Fruit fly (Drosophila melanogaster) whole organism, prepupa: ENCODE results near the gene CG3032.

Source experiments
- Blimp-1 ChIP-seq: fragments of 200-800 bp; sonication (Bioruptor generic); optimal IDR thresholded peaks from 3 replicates; lab custom pipeline; 2017; ENCODE audit warnings: missing biosample characterization, missing genetic modification characterization, mild to moderate bottlenecking, moderate library complexity, missing genetic modification reagents
- CG10631 ChIP-seq: fragments of 200-800 bp; sonication (Bioruptor generic); optimal IDR thresholded peaks from 2 replicates; lab custom pipeline; 2016; ENCODE audit warnings: missing biosample characterization, missing genetic modification characterization
- CG10669 ChIP-seq: fragments of 200-800 bp; sonication (Bioruptor generic); optimal IDR thresholded peaks from 3 replicates; lab custom pipeline; 2018; ENCODE audit warnings: missing biosample characterization, mild to moderate bottlenecking, missing genetic modification characterization, moderate library complexity
- CG11294 ChIP-seq: fragments of 200-800 bp; sonication (Bioruptor generic); IDR thresholded peaks from 2 replicates; pipeline ENCODE4 v1.3.6; 2022; ENCODE audit warnings: missing biosample characterization, missing genetic modification characterization
- CG11762 ChIP-seq: fragments of 200-800 bp; sonication (Bioruptor generic); optimal IDR thresholded peaks from 3 replicates; lab custom pipeline; 2016; ENCODE audit warnings: missing biosample characterization, missing genetic modification characterization; ENCODE audit not compliant: insufficient read depth
- CG11902 ChIP-seq: fragments of 200-800 bp; sonication (Bioruptor generic); optimal IDR thresholded peaks from 3 replicates; lab custom pipeline; 2016; ENCODE audit warnings: missing biosample characterization, missing genetic modification characterization
- CG1621 ChIP-seq: fragments of 200-800 bp; sonication (Bioruptor generic); optimal IDR thresholded peaks from 3 replicates; lab custom pipeline; 2018; ENCODE audit warnings: missing biosample characterization, mild to moderate bottlenecking, missing genetic modification characterization
- CG16779 ChIP-seq: fragments of 200-800 bp; sonication (Bioruptor generic); optimal IDR thresholded peaks from 3 replicates; lab custom pipeline; 2017; ENCODE audit warnings: missing biosample characterization, mild to moderate bottlenecking, missing genetic modification characterization
- CG3032 ChIP-seq: fragments of 200-800 bp; optimal IDR thresholded peaks from 2 replicates; lab custom pipeline; 2019; ENCODE audit warnings: missing biosample characterization, mild to moderate bottlenecking, missing genetic modification characterization, moderate library complexity
- CG31627 ChIP-seq: fragments of 200-800 bp; sonication (Bioruptor generic); optimal IDR thresholded peaks from 3 replicates; lab custom pipeline; 2016; ENCODE audit warnings: missing biosample characterization, missing genetic modification characterization
- CG34406 ChIP-seq: fragments of 200-800 bp; sonication (Bioruptor generic); optimal IDR thresholded peaks from 3 replicates; lab custom pipeline; 2016; ENCODE audit warnings: missing biosample characterization, missing genetic modification characterization
- CG3919 ChIP-seq: fragments of 200-800 bp; sonication (Bioruptor generic); optimal IDR thresholded peaks from 3 replicates; lab custom pipeline; 2016; ENCODE audit warnings: missing biosample characterization, missing genetic modification characterization
- CG4318 ChIP-seq: fragments of 200-800 bp; sonication (Bioruptor generic); optimal IDR thresholded peaks from 3 replicates; lab custom pipeline; 2017; ENCODE audit warnings: missing biosample characterization, mild to moderate bottlenecking, missing genetic modification characterization
- CG6163 ChIP-seq: fragments of 200-800 bp; sonication (Bioruptor generic); IDR thresholded peaks from 3 replicates; pipeline ENCODE4 v1.3.6; 2022; ENCODE audit warnings: missing biosample characterization, missing genetic modification characterization
- CG6792 ChIP-seq: fragments of 200-800 bp; sonication (Bioruptor generic); optimal IDR thresholded peaks from 3 replicates; lab custom pipeline; 2016; ENCODE audit warnings: missing biosample characterization, missing genetic modification characterization
- CG6808 ChIP-seq: fragments of 200-800 bp; sonication (Bioruptor generic); optimal IDR thresholded peaks from 3 replicates; lab custom pipeline; 2017; ENCODE audit warnings: missing biosample characterization, missing genetic modification characterization, mild to moderate bottlenecking, moderate library complexity, missing genetic modification reagents
- CG6854 ChIP-seq: fragments of 200-800 bp; sonication (Bioruptor generic); optimal IDR thresholded peaks from 2 replicates; lab custom pipeline; 2017; ENCODE audit warnings: missing biosample characterization, mild to moderate bottlenecking, missing genetic modification characterization
- CG8319 ChIP-seq: fragments of 200-800 bp; sonication (Bioruptor generic); optimal IDR thresholded peaks from 3 replicates; lab custom pipeline; 2016; ENCODE audit warnings: missing biosample characterization, missing genetic modification characterization
- CG8632 ChIP-seq: fragments of 200-800 bp; sonication (Bioruptor generic); optimal IDR thresholded peaks from 3 replicates; lab custom pipeline; 2016; ENCODE audit warnings: missing biosample characterization, missing genetic modification characterization
- CG9139 ChIP-seq: fragments of 200-800 bp; sonication (Bioruptor generic); optimal IDR thresholded peaks from 3 replicates; lab custom pipeline; 2017; ENCODE audit warnings: missing biosample characterization, mild to moderate bottlenecking, missing genetic modification characterization
- Eip78C ChIP-seq: fragments of 200-800 bp; sonication (Bioruptor generic); peaks from one replicate; lab custom pipeline; 2016; ENCODE audit warnings: missing biosample characterization, missing genetic modification characterization
- Eip93F ChIP-seq: fragments of 200-800 bp; sonication (Bioruptor generic); optimal IDR thresholded peaks from 2 replicates; lab custom pipeline; 2016; ENCODE audit warnings: missing biosample characterization, mild to moderate bottlenecking, missing genetic modification characterization
- Ets21C ChIP-seq: fragments of 200-800 bp; sonication (Bioruptor generic); optimal IDR thresholded peaks from 3 replicates; lab custom pipeline; 2016; ENCODE audit warnings: missing biosample characterization, missing genetic modification characterization
- Ets96B ChIP-seq: fragments of 200-800 bp; optimal IDR thresholded peaks from 2 replicates; lab custom pipeline; 2019; ENCODE audit warnings: missing biosample characterization, mild to moderate bottlenecking, missing genetic modification characterization, moderate library complexity
- Hr38 ChIP-seq: sonication (Bioruptor generic); optimal IDR thresholded peaks from 2 replicates; lab custom pipeline; 2016; ENCODE audit warnings: missing biosample characterization, missing genetic modification characterization
- Hr39 ChIP-seq: fragments of 200-800 bp; sonication (Bioruptor generic); optimal IDR thresholded peaks from 2 replicates; lab custom pipeline; 2016; ENCODE audit warnings: missing biosample characterization, missing genetic modification characterization
- Hr4 ChIP-seq: fragments of 200-800 bp; sonication (Bioruptor generic); optimal IDR thresholded peaks from 3 replicates; lab custom pipeline; 2016; ENCODE audit warnings: missing biosample characterization, missing genetic modification characterization
- Lpt ChIP-seq: fragments of 200-800 bp; sonication (Bioruptor generic); optimal IDR thresholded peaks from 3 replicates; lab custom pipeline; 2016; ENCODE audit warnings: missing biosample characterization, missing genetic modification characterization
- Met ChIP-seq: fragments of 200-800 bp; sonication (Bioruptor generic); optimal IDR thresholded peaks from 3 replicates; lab custom pipeline; 2016; ENCODE audit warnings: missing biosample characterization, missing genetic modification characterization
- Smox ChIP-seq: fragments of 200-800 bp; sonication (Bioruptor generic); optimal IDR thresholded peaks from 3 replicates; lab custom pipeline; 2016; ENCODE audit warnings: missing biosample characterization, missing genetic modification characterization
- Sox102F ChIP-seq: fragments of 200-800 bp; sonication (Bioruptor generic); optimal IDR thresholded peaks from 2 replicates; lab custom pipeline; 2016; ENCODE audit warnings: missing biosample characterization, mild to moderate bottlenecking, missing genetic modification characterization
- Sox14 ChIP-seq: fragments of 200-800 bp; sonication (Bioruptor generic); optimal IDR thresholded peaks from 3 replicates; lab custom pipeline; 2016; ENCODE audit warnings: missing biosample characterization, missing genetic modification characterization
- achi ChIP-seq: fragments of 200-800 bp; sonication (Bioruptor generic); optimal IDR thresholded peaks from 3 replicates; lab custom pipeline; 2016; ENCODE audit warnings: missing biosample characterization, missing genetic modification characterization
- acj6 ChIP-seq: fragments of 200-800 bp; sonication (Bioruptor generic); optimal IDR thresholded peaks from 3 replicates; lab custom pipeline; 2016; ENCODE audit warnings: missing biosample characterization, missing genetic modification characterization
- cyc ChIP-seq: fragments of 200-800 bp; sonication (Bioruptor generic); optimal IDR thresholded peaks from 3 replicates; lab custom pipeline; 2016; ENCODE audit warnings: missing biosample characterization, missing genetic modification characterization
- dsx ChIP-seq: fragments of 200-800 bp; optimal IDR thresholded peaks from 3 replicates; lab custom pipeline; 2019; ENCODE audit warnings: missing biosample characterization, mild to moderate bottlenecking, missing genetic modification characterization, moderate library complexity; ENCODE audit not compliant: poor library complexity, severe bottlenecking
- eg ChIP-seq: fragments of 200-800 bp; sonication (Bioruptor generic); IDR thresholded peaks from 3 replicates; pipeline ENCODE4 v1.3.6; 2022; ENCODE audit warnings: missing biosample characterization, missing genetic modification characterization
- fd59A ChIP-seq: fragments of 200-800 bp; sonication (Bioruptor generic); optimal IDR thresholded peaks from 2 replicates; lab custom pipeline; 2017; ENCODE audit warnings: missing biosample characterization, mild to moderate bottlenecking, missing genetic modification characterization, missing genetic modification reagents
- fkh ChIP-seq: fragments of 200-800 bp; sonication (Bioruptor generic); optimal IDR thresholded peaks from 3 replicates; lab custom pipeline; 2017; ENCODE audit warnings: missing biosample characterization, mild to moderate bottlenecking, missing genetic modification characterization, moderate library complexity
- lz ChIP-seq: fragments of 200-800 bp; sonication (Bioruptor generic); optimal IDR thresholded peaks from 3 replicates; lab custom pipeline; 2016; ENCODE audit warnings: missing biosample characterization, missing genetic modification characterization
- net ChIP-seq: fragments of 200-800 bp; sonication (Bioruptor generic); optimal IDR thresholded peaks from 3 replicates; lab custom pipeline; 2016; ENCODE audit warnings: missing biosample characterization, missing genetic modification characterization
- pdm3 ChIP-seq: fragments of 200-800 bp; sonication (Bioruptor generic); optimal IDR thresholded peaks from 3 replicates; lab custom pipeline; 2016; ENCODE audit warnings: missing biosample characterization, missing genetic modification characterization
- salr ChIP-seq, 2 experiments: fragments of 200-800 bp; sonication (Bioruptor generic); optimal IDR thresholded peaks; 3 replicates each; lab custom pipeline; 2016 to 2018; ENCODE audit warnings: missing biosample characterization in 2 of 2, missing genetic modification characterization in 2 of 2, mild to moderate bottlenecking in 1 of 2
- spab ChIP-seq: fragments of 200-800 bp; sonication (Bioruptor generic); optimal IDR thresholded peaks from 2 replicates; lab custom pipeline; 2017; ENCODE audit warnings: missing biosample characterization, mild to moderate bottlenecking, missing genetic modification characterization, missing genetic modification reagents
- ss ChIP-seq, 2 experiments: fragments of 200-800 bp; sonication (Bioruptor generic); optimal IDR thresholded peaks; 2 replicates in 1 of 2; 3 replicates in 1 of 2; lab custom pipeline; 2017 to 2018; ENCODE audit warnings: mild to moderate bottlenecking in 2 of 2, missing biosample characterization in 2 of 2, missing genetic modification characterization in 2 of 2, moderate library complexity in 1 of 2
- svp ChIP-seq: fragments of 200-800 bp; sonication (Bioruptor generic); peaks from one replicate; lab custom pipeline; 2016; ENCODE audit warnings: missing biosample characterization, missing genetic modification characterization

CG3032 gene

DNA sequence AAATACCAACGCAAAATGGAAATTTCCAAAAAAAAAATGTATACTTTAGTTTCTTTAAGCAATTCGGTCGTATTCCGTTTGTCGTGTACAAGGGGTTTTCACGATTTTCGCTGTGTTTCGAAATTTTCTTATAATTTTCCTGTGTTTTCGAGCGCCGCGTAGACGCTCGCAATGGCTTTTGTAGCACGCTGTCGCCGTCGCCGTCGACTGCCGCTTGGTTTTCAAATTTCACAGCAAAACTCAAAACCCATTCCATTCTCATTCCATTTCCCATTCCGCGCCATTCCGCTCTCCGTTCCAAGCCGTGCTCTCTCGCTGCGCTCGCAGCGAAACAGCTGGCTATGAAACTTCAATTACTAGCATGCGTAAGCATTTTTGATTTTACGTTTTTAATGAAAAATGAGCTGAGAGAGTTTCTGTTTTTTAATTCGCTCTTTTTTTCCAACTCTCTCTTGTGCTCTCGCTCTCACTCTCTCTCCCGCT, 32.2 kb downstream of the CG3032 start (continued):
- TF ChIP-seq ss (GFP tag; optimal IDR thresholded peaks at IDR 0.05; lab: Kevin White, UChicago) (peak; percentile 27 to 45), CG16779 (peak; percentile 32), Sox14 (peak; percentile 39), achi (GFP tag; lab: Kevin White, UChicago) (peak; percentile 57), net (GFP tag; lab: Kevin White, UChicago) (peak; percentile 26), CG11762 (no peak), CG6792 (GFP tag; lab: Kevin White, UChicago) (no peak), CG31627 (GFP tag; lab: Kevin White, UChicago) (peak; percentile 13), CG11902 (GFP tag; lab: Kevin White, UChicago) (no peak), CG4318 (GFP tag; lab: Kevin White, UChicago) (no peak), fd59A (GFP tag; lab: Kevin White, UChicago) (no peak), acj6 (GFP tag; lab: Kevin White, UChicago) (peak; percentile 1), cyc (peak; percentile 9)
- TF ChIP-seq, all 60 proteins: peak for 37

DNA sequence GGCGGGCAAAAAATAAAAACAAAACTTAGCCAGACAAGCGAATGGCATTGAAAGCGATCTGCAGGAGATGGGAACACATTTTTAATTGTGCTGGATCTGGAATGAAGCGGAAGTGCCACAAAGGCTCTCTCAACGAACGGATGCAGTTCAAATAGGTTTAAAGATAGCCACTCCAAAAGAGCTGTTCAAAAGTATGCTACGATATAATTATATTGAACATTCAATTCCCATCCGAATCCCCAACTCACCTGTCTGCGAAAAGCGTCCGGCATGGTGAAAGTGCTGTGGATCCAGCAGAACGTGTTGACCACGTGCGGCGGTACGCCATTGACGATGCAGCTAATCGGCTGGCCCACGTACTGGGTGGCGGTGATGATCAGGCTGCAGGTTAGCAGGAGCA, 36.8 kb downstream of the CG3032 start:
- no peak for TF ChIP-seq CG34406
- TF ChIP-seq CG10631 (GFP tag; lab: Kevin White, UChicago), result no peak
- TF ChIP-seq dsx, result no peak
- no peak for TF ChIP-seq eg (GFP tag; lab: Robert Waterston, UW)
- TF ChIP-seq ss (GFP tag; optimal IDR thresholded peaks at IDR 0.05; lab: Kevin White, UChicago), result no peak
- TF ChIP-seq, all 60 proteins: peak for 0

DNA sequence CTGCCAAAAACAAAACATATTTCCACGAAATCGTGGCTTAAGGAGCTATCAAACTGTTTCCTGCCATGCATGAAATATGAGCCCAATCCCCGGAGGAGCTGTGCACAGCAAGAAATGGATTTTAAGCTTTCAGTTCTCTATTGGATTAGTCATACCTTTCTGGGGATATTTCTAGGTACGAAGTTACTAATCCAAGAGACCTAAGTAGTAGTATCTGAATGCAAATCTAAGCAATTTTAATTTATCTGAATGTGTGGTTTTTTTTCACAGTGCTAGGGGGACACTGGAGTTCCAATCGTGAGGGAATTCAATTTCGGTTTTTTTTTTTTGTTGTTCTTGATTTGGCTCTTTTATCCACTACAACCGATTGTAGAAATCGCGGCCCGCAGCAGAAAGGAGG, 37.3 kb downstream of the CG3032 start:
- TF ChIP-seq CG6792 (GFP tag; lab: Kevin White, UChicago) (peak; percentile 24), CG3919 (GFP tag; lab: Kevin White, UChicago) (peak; percentile 49), CG10631 (GFP tag; lab: Kevin White, UChicago) (peak; percentile 28), CG10669 (peak; percentile 37), Eip78C (GFP tag; lab: Kevin White, UChicago) (peak; percentile 79), CG11294 (GFP tag; lab: Robert Waterston, UW) (no peak), eg (GFP tag; lab: Robert Waterston, UW) (peak; percentile 28; the same call in 1 of the 3 replicates), Smox (GFP tag; lab: Kevin White, UChicago) (peak; percentile 24), fd59A (GFP tag; lab: Kevin White, UChicago) (peak; percentile 13), CG1621 (tag; lab: Kevin White, UChicago) (peak; percentile 20), Hr39 (peak; percentile 31), fkh (no peak), CG6808 (peak; percentile 24), CG6163 (GFP tag; lab: Robert Waterston, UW) (peak; percentile 66; the same call in 2 of the 3 replicates), Eip93F (GFP tag; lab: Kevin White, UChicago) (no peak), pdm3 (GFP tag; lab: Kevin White, UChicago) (peak; percentile 27), CG6854 (GFP tag; lab: Kevin White, UChicago) (no peak), Ets21C (GFP tag; lab: Kevin White, UChicago) (no peak), CG3032 (peak; percentile 53), Lpt (GFP tag; lab: Kevin White, UChicago) (no peak), ss (GFP tag; optimal IDR thresholded peaks at IDR 0.05; lab: Kevin White, UChicago) (peak in 1 of 2 experiments; percentile 52), achi (GFP tag; lab: Kevin White, UChicago) (peak; percentile 3), Hr4 (GFP tag; lab: Kevin White, UChicago) (peak; percentile 18), svp (peak; percentile 76), CG9139 (GFP tag; lab: Kevin White, UChicago) (no peak), Blimp-1 (GFP tag; lab: Kevin White, UChicago) (no peak), CG11902 (GFP tag; lab: Kevin White, UChicago) (no peak), dsx (no peak), Sox102F (GFP tag; lab: Kevin White, UChicago) (no peak), CG8319 (GFP tag; lab: Kevin White, UChicago) (no peak), salr (GFP tag; optimal IDR thresholded peaks at IDR 0.05; lab: Kevin White, UChicago) (no peak), cyc (peak; percentile 2), Ets96B (peak; percentile 38), CG8632 (GFP tag; lab: Kevin White, UChicago) (peak; percentile 0), Met (GFP tag; lab: Kevin White, UChicago) (peak; percentile 47), lz (GFP tag; lab: Kevin White, UChicago) (peak; percentile 26), spab (GFP tag; lab: Kevin White, UChicago) (peak; percentile 27), CG34406 (no peak), Hr38 (GFP tag; lab: Kevin White, UChicago) (no peak)
